Worm (Caenorhabditis elegans): ENCODE data around the gene str-163.

Gene str-163

ce11 chrIV:4953887-4954286, at the start of gene str-163:
Gene str-163, plus strand, starts transcription at chrIV:4954187.
- TF ChIP-seq unc-62 (GFP tag; optimal IDR thresholded peaks at IDR 0.05), result no peak
- TF ChIP-seq zag-1 (tag; optimal IDR thresholded peaks at IDR 0.05), result no peak
- no peak for TF ChIP-seq gmeb-1 (tag; optimal IDR thresholded peaks at IDR 0.05)
- TF ChIP-seq blmp-1 (tag; optimal IDR thresholded peaks at IDR 0.05; ENCODE audit: insufficient read depth), result no peak
- TF ChIP-seq C34F6.9 (tag; optimal IDR thresholded peaks at IDR 0.05), result no peak

ce11 chrIV:4905645-4906135, 48.3 kb upstream of the str-163 start, which contains the start of gene T08B6.4:
Gene T08B6.4, plus strand, starts transcription at chrIV:4905695.
- TF ChIP-seq mdl-1 (tag; optimal IDR thresholded peaks at IDR 0.05) (no peak), crh-2 (tag; optimal IDR thresholded peaks at IDR 0.05) (no peak), R02D3.7 (tag; optimal IDR thresholded peaks at IDR 0.05) (no peak), nhr-237 (tag; optimal IDR thresholded peaks at IDR 0.05) (no peak), unc-62 (GFP tag; optimal IDR thresholded peaks at IDR 0.05) (no peak), snpc-4 (tag; optimal IDR thresholded peaks at IDR 0.05) (no peak), egl-27 (tag; optimal IDR thresholded peaks at IDR 0.05) (no peak), blmp-1 (tag; optimal IDR thresholded peaks at IDR 0.05; ENCODE audit: insufficient read depth) (no peak), ZK546.5 (tag; optimal IDR thresholded peaks at IDR 0.05) (no peak), mbf-1 (tag; optimal IDR thresholded peaks at IDR 0.05) (no peak), elt-1 (tag; optimal IDR thresholded peaks at IDR 0.05) (no peak), ceh-16 (tag; optimal IDR thresholded peaks at IDR 0.05) (no peak), fos-1 (tag; optimal IDR thresholded peaks at IDR 0.05) (no peak), elt-3 (tag; optimal IDR thresholded peaks at IDR 0.05) (no peak), nhr-6 (tag; optimal IDR thresholded peaks at IDR 0.05) (no peak), nhr-10 (tag; optimal IDR thresholded peaks at IDR 0.05) (no peak), dmd-4 (tag; optimal IDR thresholded peaks at IDR 0.05) (no peak)

- TF ChIP-seq nhr-12 (tag; optimal IDR thresholded peaks at IDR 0.05), result no peak
- no peak for TF ChIP-seq peb-1 (tag; optimal IDR thresholded peaks at IDR 0.05)
- no peak for TF ChIP-seq alr-1 (tag; optimal IDR thresholded peaks at IDR 0.05)
Observed at ce11 chrIV:4909039-4909438, 44.9 kb upstream of the str-163 start, which contains the start of gene str-159. Gene str-159, plus strand, starts transcription at chrIV:4909339.

- TF ChIP-seq R02D3.7 (tag; optimal IDR thresholded peaks at IDR 0.05), result no peak
- no peak for TF ChIP-seq unc-62 (GFP tag; optimal IDR thresholded peaks at IDR 0.05)
- TF ChIP-seq zag-1 (tag; optimal IDR thresholded peaks at IDR 0.05), result no peak
- no peak for TF ChIP-seq dmd-4 (tag; optimal IDR thresholded peaks at IDR 0.05)
- TF ChIP-seq ztf-1 (GFP tag; conservative IDR thresholded peaks at IDR 0.05), result no peak
- no peak for TF ChIP-seq ztf-11 (tag; optimal IDR thresholded peaks at IDR 0.05)
- TF ChIP-seq ztf-4 (tag; optimal IDR thresholded peaks at IDR 0.05), result no peak
- TF ChIP-seq nhr-11 (tag; optimal IDR thresholded peaks at IDR 0.05), result no peak
- no peak for TF ChIP-seq nhr-10 (tag; optimal IDR thresholded peaks at IDR 0.05)
- TF ChIP-seq mbf-1 (tag; optimal IDR thresholded peaks at IDR 0.05), result no peak
- TF ChIP-seq snpc-4 (tag; optimal IDR thresholded peaks at IDR 0.05), result no peak
- TF ChIP-seq lin-11 (tag; optimal IDR thresholded peaks at IDR 0.05), result no peak
- no peak for TF ChIP-seq ceh-16 (tag; optimal IDR thresholded peaks at IDR 0.05)
- TF ChIP-seq sma-9 (GFP tag; optimal IDR thresholded peaks at IDR 0.05), result no peak
- no peak for TF ChIP-seq sma-9 (tag; optimal IDR thresholded peaks at IDR 0.05)
- no peak for TF ChIP-seq ama-1 (optimal IDR thresholded peaks at IDR 0.05)
- TF ChIP-seq F13H6.1 (tag; optimal IDR thresholded peaks at IDR 0.05), result no peak
- TF ChIP-seq mdl-1 (tag; optimal IDR thresholded peaks at IDR 0.05), result no peak
- no peak for TF ChIP-seq unc-39 (tag; optimal IDR thresholded peaks at IDR 0.05)
- no peak for TF ChIP-seq elt-1 (tag; optimal IDR thresholded peaks at IDR 0.05)
- TF ChIP-seq nhr-25 (tag; optimal IDR thresholded peaks at IDR 0.05), result no peak
Observed at ce11 chrIV:4913090-4913489, 40.9 kb upstream of the str-163 start, which contains the start of gene str-156. Gene str-156, plus strand, starts transcription at chrIV:4913390.

ce11 chrIV:4915689-4916088, 38.3 kb upstream of the str-163 start, which contains the start of gene str-155:
Gene str-155, plus strand, starts transcription at chrIV:4915989.
- TF ChIP-seq lin-13 (GFP tag; optimal IDR thresholded peaks at IDR 0.05) (no peak), fos-1 (tag; optimal IDR thresholded peaks at IDR 0.05) (no peak), nhr-23 (tag; optimal IDR thresholded peaks at IDR 0.05) (no peak), nhr-10 (tag; optimal IDR thresholded peaks at IDR 0.05) (no peak), nhr-77 (tag; optimal IDR thresholded peaks at IDR 0.05) (no peak), alr-1 (tag; optimal IDR thresholded peaks at IDR 0.05) (no peak), skn-1 (tag; optimal IDR thresholded peaks at IDR 0.05) (no peak), ceh-16 (tag; optimal IDR thresholded peaks at IDR 0.05) (no peak), elt-3 (tag; optimal IDR thresholded peaks at IDR 0.05) (no peak), gmeb-1 (tag; optimal IDR thresholded peaks at IDR 0.05) (no peak), mdl-1 (tag; optimal IDR thresholded peaks at IDR 0.05) (no peak), sem-4 (tag; optimal IDR thresholded peaks at IDR 0.05) (no peak), aly-2 (tag; optimal IDR thresholded peaks at IDR 0.05) (no peak), blmp-1 (tag; optimal IDR thresholded peaks at IDR 0.05; ENCODE audit: insufficient read depth) (no peak), snpc-4 (tag; optimal IDR thresholded peaks at IDR 0.05) (no peak)

All from whole organism, L2 larva.